Fruit fly (Drosophila melanogaster): ENCODE measurements around the gene CG13919.

The CG13919 gene

DNA sequence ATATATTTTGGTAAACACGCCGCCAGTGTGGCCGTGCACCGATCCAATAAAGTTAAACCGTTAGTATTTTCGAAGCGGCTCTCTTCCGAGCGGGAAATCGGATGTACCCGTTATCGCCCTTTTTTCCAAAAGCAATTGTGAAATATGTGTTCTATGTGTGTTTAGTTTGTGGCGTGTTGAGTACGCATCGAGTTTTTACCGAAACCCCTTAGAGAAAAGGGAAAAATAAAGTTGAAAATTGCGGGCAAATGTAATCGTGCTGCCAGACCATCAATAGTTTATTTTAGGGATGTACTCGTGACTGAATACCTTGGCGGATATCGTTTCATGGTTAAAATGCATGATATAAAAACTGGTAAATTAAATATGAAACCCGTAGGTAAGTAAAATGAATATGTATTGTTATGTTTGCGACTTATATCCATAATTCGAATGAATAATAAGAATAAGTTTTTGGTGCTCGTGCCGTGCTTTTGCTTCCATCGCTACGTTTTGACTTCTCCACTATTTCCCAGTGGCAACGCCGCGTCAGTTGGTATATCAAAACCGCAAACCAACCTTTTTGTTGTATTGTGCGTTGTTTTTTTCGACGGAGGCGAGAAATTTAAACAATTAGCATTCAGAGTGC lies 6.0 kb upstream of the CG13919 start, which contains the start of the genes Mettl2 and Bgb (continued):
- TF ChIP-seq Abd-B (GFP tag; optimal IDR thresholded peaks at IDR 0.05) (no peak), CrebA (GFP tag; optimal IDR thresholded peaks at IDR 0.05; ENCODE audit: borderline replicate concordance) (no peak), Rel (GFP tag; optimal IDR thresholded peaks at IDR 0.05) (no peak), Rel (tag; optimal IDR thresholded peaks at IDR 0.05) (peak; percentile 16), Sp1 (GFP tag; optimal IDR thresholded peaks at IDR 0.05) (peak; percentile 54), HLH106 (tag; optimal IDR thresholded peaks at IDR 0.05) (peak; percentile 89), lola (GFP tag; optimal IDR thresholded peaks at IDR 0.05) (no peak), Dfd (GFP tag; optimal IDR thresholded peaks at IDR 0.05) (no peak), sage (GFP tag; optimal IDR thresholded peaks at IDR 0.05) (no peak), CG9705 (GFP tag; optimal IDR thresholded peaks at IDR 0.05) (peak; percentile 79), OdsH (GFP tag; optimal IDR thresholded peaks at IDR 0.05) (peak; percentile 71), Mio (GFP tag; optimal IDR thresholded peaks at IDR 0.05) (no peak), Hr83 (GFP tag; optimal IDR thresholded peaks at IDR 0.05; ENCODE audit: poor library complexity, severe bottlenecking) (peak; percentile 8)

- TF ChIP-seq psq (GFP tag; optimal IDR thresholded peaks at IDR 0.05), result peak; percentile 2
- TF ChIP-seq Hr83 (GFP tag; optimal IDR thresholded peaks at IDR 0.05; ENCODE audit: poor library complexity, severe bottlenecking), result peak; percentile 86
- TF ChIP-seq dsf (GFP tag; optimal IDR thresholded peaks at IDR 0.05; ENCODE audit: borderline replicate concordance), result no peak
- peak; percentile 37 for TF ChIP-seq ey (GFP tag; optimal IDR thresholded peaks at IDR 0.05)
- TF ChIP-seq foxo (GFP tag; optimal IDR thresholded peaks at IDR 0.05), result peak in 1 of 2 experiments; percentile 44
- peak; percentile 38 for TF ChIP-seq sv (GFP tag; optimal IDR thresholded peaks at IDR 0.05)
- peak; percentile 67 for TF ChIP-seq rgr (GFP tag; optimal IDR thresholded peaks at IDR 0.05)
- TF ChIP-seq Hnf4 (GFP tag; optimal IDR thresholded peaks at IDR 0.05), result peak; percentile 80
- peak; percentile 51 for TF ChIP-seq Myc (optimal IDR thresholded peaks at IDR 0.05)
- no peak for TF ChIP-seq sage (GFP tag; optimal IDR thresholded peaks at IDR 0.05)
- TF ChIP-seq Dif (GFP tag; optimal IDR thresholded peaks at IDR 0.05; ENCODE audit: partially characterized antibody), result peak; percentile 25
- no peak for TF ChIP-seq Rel (GFP tag; optimal IDR thresholded peaks at IDR 0.05)
- TF ChIP-seq Rel (tag; optimal IDR thresholded peaks at IDR 0.05), result no peak
- TF ChIP-seq OdsH (GFP tag; optimal IDR thresholded peaks at IDR 0.05), result peak; percentile 16
These were observed 2.1 kb downstream of the CG13919 start, which contains the start of the genes CG17249 and Bro for dm6 chr3L:1647276-1647919. Gene CG17249, minus strand, starts transcription at chr3L:1647464. Gene Bro, plus strand, starts transcription at chr3L:1647869.

dm6 chr3L:1648690-1649355 lies 3.6 kb downstream of the CG13919 start, which contains the start of gene CG13920:
Gene CG13920, plus strand, starts transcription at chr3L:1648944.
- TF ChIP-seq dmrt93B (GFP tag; optimal IDR thresholded peaks at IDR 0.05) (no peak), Dif (GFP tag; optimal IDR thresholded peaks at IDR 0.05; ENCODE audit: partially characterized antibody) (peak; percentile 10)

dm6 chr3L:1649363-1649762 lies 4.1 kb downstream of the CG13919 start:
- TF ChIP-seq CrebA (GFP tag; optimal IDR thresholded peaks at IDR 0.05; ENCODE audit: borderline replicate concordance), result no peak
- no peak for TF ChIP-seq sage (GFP tag; optimal IDR thresholded peaks at IDR 0.05)
- no peak for TF ChIP-seq N (GFP tag; optimal IDR thresholded peaks at IDR 0.05)
- TF ChIP-seq fru (GFP tag; optimal IDR thresholded peaks at IDR 0.05), result no peak
- no peak for TF ChIP-seq Hr83 (GFP tag; optimal IDR thresholded peaks at IDR 0.05; ENCODE audit: poor library complexity, severe bottlenecking)
- no peak for TF ChIP-seq psq (GFP tag; optimal IDR thresholded peaks at IDR 0.05)
- TF ChIP-seq Hnf4 (GFP tag; optimal IDR thresholded peaks at IDR 0.05), result no peak
- TF ChIP-seq Dif (GFP tag; optimal IDR thresholded peaks at IDR 0.05; ENCODE audit: partially characterized antibody), result no peak
- TF ChIP-seq Myc (optimal IDR thresholded peaks at IDR 0.05), result no peak
- no peak for TF ChIP-seq br (GFP tag; optimal IDR thresholded peaks at IDR 0.05)
- TF ChIP-seq Rel (GFP tag; optimal IDR thresholded peaks at IDR 0.05), result no peak
- no peak for TF ChIP-seq Rel (tag; optimal IDR thresholded peaks at IDR 0.05)
- no peak for TF ChIP-seq Dfd (GFP tag; optimal IDR thresholded peaks at IDR 0.05)

- no peak for TF ChIP-seq Myc (optimal IDR thresholded peaks at IDR 0.05)
- no peak for TF ChIP-seq foxo (GFP tag; optimal IDR thresholded peaks at IDR 0.05)
- TF ChIP-seq Abd-B (GFP tag; optimal IDR thresholded peaks at IDR 0.05), result no peak
- peak; percentile 35 for TF ChIP-seq Hr83 (GFP tag; optimal IDR thresholded peaks at IDR 0.05; ENCODE audit: poor library complexity, severe bottlenecking)
These were observed 7.5 kb downstream of the CG13919 start, which contains the start of the genes CG7970 and Vta1 for dm6 chr3L:1652700-1653200. Gene CG7970, plus strand, starts transcription at chr3L:1652750. Gene Vta1, minus strand, starts transcription at chr3L:1652900.
